Worm (Caenorhabditis elegans): ENCODE measurements around the gene T26G10.3.
A peak's percentile ranks its signal among the peaks of the same experiment; 100 is the strongest.

T26G10.3 gene

DNA sequence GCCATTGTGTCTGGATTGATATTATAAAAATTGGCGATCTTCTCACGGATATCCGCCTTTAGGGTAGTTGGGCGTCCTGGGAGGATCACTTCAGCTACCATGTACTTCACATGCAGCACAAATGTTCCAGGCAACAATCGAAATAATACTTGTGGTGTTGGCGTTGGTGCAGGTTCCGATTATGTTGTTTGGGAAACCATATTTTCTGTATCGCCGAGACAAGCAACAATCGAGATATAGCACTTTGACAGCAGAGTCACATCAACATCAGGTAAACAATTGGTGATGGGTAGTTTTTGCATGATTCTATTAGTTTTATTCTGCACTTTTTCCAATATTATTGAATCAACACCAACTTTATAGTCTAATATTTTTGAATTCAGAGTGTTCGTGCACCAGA lies at the start of gene T26G10.3:
Gene T26G10.3 (minus strand): TSS at position 101 of the 400 bp plus-strand sequence.
- TF ChIP-seq W03F9.2 (tag; optimal IDR thresholded peaks at IDR 0.05) (no peak), dao-5 (tag; optimal IDR thresholded peaks at IDR 0.05) (no peak), him-1 (tag; optimal IDR thresholded peaks at IDR 0.05) (no peak)

DNA sequence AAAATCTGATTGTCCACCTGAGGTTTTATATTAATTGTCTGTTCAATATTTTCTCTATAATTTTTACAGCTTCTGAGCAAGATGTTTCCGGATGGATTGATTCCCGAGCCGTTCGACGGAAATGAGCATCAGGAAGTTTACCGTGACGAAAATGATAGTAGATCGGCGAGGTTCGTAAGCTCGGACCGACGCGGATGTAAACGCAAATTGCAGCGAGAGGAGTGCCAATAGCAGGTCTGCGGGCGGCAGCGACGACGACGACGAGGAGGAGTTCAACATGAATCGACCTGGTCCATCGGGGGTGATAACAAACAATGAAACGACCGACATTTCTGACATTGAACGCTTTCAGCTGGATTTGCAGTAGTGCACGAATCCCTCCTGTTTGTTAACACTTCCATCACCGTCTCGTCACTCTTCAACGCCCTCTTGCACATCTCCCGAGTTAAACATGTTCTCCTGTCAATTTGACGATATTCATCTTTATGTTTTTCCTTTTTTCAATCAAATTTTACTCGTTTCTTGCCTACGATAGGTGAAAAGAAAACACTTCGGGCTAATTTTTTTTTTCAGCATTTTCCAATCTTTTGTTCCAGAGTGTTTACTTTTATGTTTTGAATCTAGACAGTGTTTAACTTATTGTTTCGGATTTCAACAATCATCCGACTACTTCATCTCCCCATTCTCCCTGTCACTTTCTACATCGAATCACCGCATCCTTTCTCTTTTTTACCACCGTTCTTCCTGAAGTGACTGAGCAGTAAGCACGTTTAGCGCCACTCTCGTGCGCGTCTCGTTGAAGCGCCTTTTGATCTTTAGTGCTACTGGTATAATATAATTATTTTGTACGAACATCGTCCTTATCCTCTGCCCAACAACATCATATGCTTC lies 48.9 kb upstream of the T26G10.3 start:
- TF ChIP-seq W03F9.2 (tag; optimal IDR thresholded peaks at IDR 0.05) (no peak), him-1 (tag; optimal IDR thresholded peaks at IDR 0.05) (no peak), dao-5 (tag; optimal IDR thresholded peaks at IDR 0.05) (no peak)

DNA sequence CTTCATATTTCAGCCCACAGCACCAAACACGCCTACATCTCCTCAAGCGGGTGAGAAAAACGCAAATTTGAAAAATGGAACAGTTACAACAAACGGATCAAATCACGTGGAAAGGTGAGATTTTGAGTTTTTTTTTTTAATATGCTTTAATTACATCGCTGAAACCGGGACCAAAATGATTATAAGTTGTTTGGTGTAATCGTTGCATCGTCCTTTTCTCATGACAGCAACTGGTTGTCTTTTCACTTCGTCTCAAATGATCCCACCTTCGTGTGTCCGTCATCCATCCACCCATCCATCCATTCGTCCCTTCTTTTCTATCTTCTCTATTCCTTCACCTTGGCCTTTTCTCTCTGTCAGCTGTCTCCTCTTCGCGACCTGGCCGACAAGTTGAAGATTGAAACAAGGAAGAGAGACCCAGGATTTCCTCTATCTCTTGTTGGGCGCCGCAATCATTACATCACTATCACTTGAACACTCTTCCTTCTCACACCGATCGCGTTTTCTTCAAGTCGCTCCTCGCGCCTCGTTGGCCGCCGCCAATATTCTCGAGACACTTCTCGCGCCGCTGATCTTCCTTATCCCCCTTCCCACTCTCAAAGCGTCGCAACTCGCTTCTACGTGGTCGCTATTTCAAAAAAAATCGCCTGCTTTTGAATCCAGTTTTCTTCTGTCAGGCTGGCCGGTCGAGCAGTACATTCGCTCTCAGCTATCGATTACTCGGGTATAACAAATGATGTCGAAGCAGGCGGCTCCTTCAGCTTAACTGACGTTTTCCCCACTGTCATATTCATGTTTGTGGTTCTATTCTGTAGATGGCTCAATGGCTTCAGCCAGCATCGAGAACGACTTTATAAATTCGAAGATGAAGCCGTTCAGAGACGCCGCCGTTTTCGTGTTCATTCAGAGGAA lies 44.2 kb upstream of the T26G10.3 start:
- TF ChIP-seq W03F9.2 (tag; optimal IDR thresholded peaks at IDR 0.05) (no peak), dao-5 (tag; optimal IDR thresholded peaks at IDR 0.05) (no peak), him-1 (tag; optimal IDR thresholded peaks at IDR 0.05) (no peak)

DNA sequence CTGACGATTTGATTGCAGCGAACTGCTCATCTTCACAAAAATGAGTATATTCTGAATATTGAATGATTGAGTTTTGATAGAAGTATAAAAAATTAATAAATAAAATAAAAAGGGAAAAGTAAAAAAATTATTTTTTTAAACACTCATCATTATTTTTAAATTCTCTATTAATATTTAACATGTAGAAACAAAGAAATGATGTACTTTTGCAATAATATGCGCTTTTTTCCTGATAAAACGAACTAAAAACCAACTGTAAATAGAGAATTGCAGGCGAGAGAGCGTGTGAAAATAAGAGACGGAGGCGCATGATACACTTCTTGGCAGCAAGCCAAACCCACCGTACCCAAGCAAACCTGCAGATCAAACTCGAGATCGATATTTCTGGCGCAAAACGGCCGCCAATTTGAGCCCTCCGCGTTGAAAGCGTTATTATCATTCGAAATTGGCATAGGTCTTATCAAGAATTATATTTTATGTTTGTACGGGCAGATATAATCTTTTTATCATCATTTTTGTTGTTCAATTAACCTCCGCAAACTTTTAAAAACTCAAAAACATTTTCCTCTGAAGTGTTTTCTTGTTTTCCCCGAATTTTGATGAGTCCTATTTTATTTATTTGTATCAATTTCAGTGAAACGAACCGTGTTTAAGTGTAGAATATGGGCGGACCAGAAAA lies 42.9 kb upstream of the T26G10.3 start, which contains the start of the genes rheb-1 and spk-1:
Gene rheb-1 (minus strand): TSS at position 51 of the 679 bp plus-strand sequence.
Gene spk-1 (plus strand): TSS at position 629 of the 679 bp plus-strand sequence.
- TF ChIP-seq him-1 (tag; optimal IDR thresholded peaks at IDR 0.05) (peak; percentile 8), dao-5 (tag; optimal IDR thresholded peaks at IDR 0.05) (no peak), W03F9.2 (tag; optimal IDR thresholded peaks at IDR 0.05) (peak; percentile 94)

DNA sequence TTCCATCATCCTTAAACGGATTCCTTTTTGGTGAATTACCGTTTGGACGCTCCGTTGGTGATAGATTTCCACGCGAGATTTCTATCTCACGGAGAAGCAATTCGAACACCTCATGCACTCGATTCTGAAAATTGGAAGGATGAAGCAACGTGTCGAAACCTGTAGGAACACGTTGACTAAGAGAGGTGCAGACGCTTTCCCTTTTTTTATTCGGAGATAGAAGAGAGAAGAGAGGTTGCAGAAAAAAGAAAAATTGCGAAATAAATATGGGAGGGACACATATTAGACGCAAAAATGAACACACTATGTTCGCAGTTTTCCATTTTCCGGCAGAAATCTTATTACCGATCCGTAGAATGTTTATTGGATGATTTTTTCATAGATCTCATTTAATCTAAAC lies 41.5 kb upstream of the T26G10.3 start:
- no peak for TF ChIP-seq W03F9.2 (tag; optimal IDR thresholded peaks at IDR 0.05)
- no peak for TF ChIP-seq him-1 (tag; optimal IDR thresholded peaks at IDR 0.05)
- TF ChIP-seq dao-5 (tag; optimal IDR thresholded peaks at IDR 0.05) = no peak

DNA sequence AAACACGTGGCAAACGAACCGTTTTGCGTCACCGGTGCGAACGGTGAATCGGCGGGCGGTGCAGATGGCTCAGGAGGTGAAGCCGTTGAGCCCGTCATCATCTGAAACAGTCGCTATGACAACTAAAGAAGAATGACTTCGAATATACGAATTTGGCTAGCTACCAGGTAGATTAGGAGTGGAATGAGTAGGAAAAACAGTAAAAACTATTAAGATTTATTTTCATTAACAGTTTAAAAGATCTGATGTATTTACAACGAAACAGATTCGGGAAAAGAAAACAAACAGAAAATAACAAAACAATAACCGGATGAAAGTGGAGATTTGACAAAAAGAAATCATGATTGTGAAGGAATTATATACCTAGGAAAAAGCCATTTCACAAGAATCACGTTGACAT lies 40.7 kb upstream of the T26G10.3 start, which contains the start of gene F54C8.7:
Gene F54C8.7 (minus strand): TSS at position 101 of the 400 bp plus-strand sequence.
- TF ChIP-seq W03F9.2 (tag; optimal IDR thresholded peaks at IDR 0.05) (no peak), dao-5 (tag; optimal IDR thresholded peaks at IDR 0.05) (no peak), him-1 (tag; optimal IDR thresholded peaks at IDR 0.05) (no peak)

DNA sequence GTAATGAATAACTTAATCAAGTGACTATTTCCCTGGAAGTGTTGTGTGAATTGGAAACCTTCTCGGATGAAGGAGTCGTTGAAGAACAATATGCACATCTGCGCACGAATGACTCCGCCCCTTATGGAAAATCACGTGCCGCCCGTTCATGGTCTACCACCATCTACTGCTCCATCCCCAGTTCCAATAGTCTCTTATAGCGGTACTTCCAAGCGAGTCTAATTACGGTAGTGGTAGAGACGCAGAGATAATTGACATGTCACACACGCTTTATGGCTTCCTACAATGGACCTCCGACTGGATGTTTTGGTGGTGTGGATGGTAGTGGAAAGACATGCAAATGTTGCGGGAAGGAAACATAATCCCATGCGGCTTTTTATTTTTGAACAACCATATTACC lies 37.7 kb upstream of the T26G10.3 start:
- no peak for TF ChIP-seq him-1 (tag; optimal IDR thresholded peaks at IDR 0.05)
- no peak for TF ChIP-seq W03F9.2 (tag; optimal IDR thresholded peaks at IDR 0.05)
- no peak for TF ChIP-seq dao-5 (tag; optimal IDR thresholded peaks at IDR 0.05)

DNA sequence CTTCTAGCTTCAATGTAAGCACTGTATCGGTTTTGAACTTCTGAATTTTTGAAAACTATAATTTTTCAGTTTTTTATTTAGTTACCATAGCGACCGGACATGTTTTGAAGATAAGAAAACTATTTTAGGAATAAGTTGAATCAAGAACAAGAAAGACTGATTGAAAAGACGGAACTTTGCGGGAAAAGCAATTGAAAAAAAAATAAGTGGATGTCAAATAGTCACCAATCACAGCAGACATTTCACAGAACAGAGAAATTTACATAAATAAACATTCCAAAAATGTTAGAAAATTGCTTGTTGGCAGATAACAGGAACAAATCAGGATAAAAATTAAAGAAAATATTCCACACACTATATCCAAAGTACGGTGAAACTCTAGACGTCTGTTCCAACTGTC lies 36.6 kb upstream of the T26G10.3 start, which contains the start of gene F54C8.6:
Gene F54C8.6 (minus strand): TSS at position 101 of the 400 bp plus-strand sequence.
- TF ChIP-seq W03F9.2 (tag; optimal IDR thresholded peaks at IDR 0.05) = no peak
- TF ChIP-seq dao-5 (tag; optimal IDR thresholded peaks at IDR 0.05) = no peak
- TF ChIP-seq him-1 (tag; optimal IDR thresholded peaks at IDR 0.05) = no peak

DNA sequence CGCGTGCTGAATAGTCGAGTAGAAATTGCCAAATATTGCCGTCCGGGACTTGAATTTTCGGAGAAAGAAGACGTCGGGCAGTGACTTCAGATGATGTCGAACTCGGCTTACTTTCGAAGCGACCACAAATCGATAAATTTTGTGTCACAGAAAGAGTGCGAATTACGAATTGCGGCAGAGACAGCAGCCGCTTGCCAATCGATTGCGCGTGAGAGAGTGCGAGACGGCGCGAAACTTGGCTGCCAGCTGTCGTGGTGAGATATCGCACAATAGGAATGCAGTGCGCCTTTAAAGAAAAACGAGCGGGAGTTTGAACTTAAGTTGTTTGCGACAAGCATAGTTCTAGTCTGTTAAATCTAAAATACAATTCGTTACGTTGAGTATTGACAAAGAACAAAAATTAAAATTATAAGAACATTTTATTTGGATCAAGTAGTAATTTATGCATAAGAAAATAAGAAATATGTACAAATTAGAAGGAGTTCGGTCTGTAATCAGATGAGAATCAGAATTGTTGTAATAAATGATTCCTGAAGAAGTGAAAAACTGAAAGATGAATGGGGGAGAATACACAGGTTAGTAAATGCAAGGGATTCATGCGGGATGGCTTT lies 30.3 kb upstream of the T26G10.3 start, which contains the start of gene pir-2:
Gene pir-2 (minus strand): TSS at position 218 of the 611 bp plus-strand sequence.
- TF ChIP-seq him-1 (tag; optimal IDR thresholded peaks at IDR 0.05) (no peak), W03F9.2 (tag; optimal IDR thresholded peaks at IDR 0.05) (peak; percentile 52)

DNA sequence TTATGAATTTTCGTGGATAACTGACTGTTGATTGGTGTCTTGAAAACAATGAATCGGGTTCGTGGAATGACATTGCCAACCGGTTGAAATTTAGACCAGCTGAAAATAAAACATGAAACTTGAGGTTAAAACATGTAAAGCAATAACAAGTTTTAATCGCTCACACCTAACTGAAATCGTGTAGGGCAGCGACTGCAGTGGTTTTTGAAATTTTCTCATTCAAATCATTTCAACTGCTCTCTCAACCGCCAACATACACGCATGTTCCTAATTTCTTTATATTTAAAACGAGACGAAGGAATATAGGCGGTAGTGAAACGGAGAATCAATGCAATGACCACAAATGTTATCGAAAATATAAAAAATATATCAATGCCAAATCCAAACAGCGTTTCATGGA lies 29.6 kb upstream of the T26G10.3 start:
- TF ChIP-seq W03F9.2 (tag; optimal IDR thresholded peaks at IDR 0.05) = no peak
- TF ChIP-seq dao-5 (tag; optimal IDR thresholded peaks at IDR 0.05) = no peak
- TF ChIP-seq him-1 (tag; optimal IDR thresholded peaks at IDR 0.05) = no peak

DNA sequence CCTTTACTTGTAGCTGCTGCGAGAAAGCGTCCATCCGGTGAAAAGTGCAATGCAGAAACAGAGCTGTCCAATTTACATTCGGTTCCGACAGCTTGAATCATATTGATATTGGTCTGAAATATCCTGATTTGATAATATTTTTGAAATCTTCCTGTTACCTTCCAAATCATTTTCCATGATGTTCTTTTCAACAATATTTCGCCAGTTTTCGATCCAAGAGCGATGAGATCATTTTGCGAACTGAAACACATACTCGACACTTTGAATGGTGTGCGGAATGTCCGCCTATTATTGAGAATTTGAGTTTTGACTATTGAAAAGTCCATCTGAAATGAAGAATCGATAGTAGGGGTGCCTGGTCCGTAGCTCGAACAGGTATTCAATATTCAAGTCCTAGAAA lies 27.9 kb upstream of the T26G10.3 start, which contains the start of gene emb-30:
Gene emb-30 (minus strand): TSS at position 328 of the 400 bp plus-strand sequence.
- TF ChIP-seq him-1 (tag; optimal IDR thresholded peaks at IDR 0.05) (no peak), dao-5 (tag; optimal IDR thresholded peaks at IDR 0.05) (no peak), W03F9.2 (tag; optimal IDR thresholded peaks at IDR 0.05) (no peak)

DNA sequence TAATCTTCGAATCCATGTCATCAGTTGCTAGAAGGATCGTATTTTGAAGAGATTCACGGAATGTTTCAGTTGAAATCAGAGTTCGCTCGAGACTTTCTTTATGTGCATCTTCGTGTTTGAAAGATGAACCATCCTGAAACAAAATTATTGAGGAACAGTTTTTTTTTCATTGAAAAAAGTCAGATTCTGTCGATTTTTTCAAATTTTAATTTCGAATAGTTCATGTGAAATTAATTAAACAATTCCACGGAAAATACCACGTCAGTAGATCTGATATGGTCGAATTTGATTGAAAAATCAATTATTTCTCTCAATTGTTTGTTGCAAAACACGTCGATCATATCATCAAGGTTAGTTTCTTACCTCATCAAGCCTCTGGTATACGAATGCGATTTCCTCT lies 26.2 kb upstream of the T26G10.3 start, which contains the start of gene F54C8.1:
Gene F54C8.1 (plus strand): TSS at position 301 of the 400 bp plus-strand sequence.
- no peak for TF ChIP-seq dao-5 (tag; optimal IDR thresholded peaks at IDR 0.05)
